Worm (Caenorhabditis elegans): ENCODE data around the gene ZK829.9.

ZK829.9 gene

DNA sequence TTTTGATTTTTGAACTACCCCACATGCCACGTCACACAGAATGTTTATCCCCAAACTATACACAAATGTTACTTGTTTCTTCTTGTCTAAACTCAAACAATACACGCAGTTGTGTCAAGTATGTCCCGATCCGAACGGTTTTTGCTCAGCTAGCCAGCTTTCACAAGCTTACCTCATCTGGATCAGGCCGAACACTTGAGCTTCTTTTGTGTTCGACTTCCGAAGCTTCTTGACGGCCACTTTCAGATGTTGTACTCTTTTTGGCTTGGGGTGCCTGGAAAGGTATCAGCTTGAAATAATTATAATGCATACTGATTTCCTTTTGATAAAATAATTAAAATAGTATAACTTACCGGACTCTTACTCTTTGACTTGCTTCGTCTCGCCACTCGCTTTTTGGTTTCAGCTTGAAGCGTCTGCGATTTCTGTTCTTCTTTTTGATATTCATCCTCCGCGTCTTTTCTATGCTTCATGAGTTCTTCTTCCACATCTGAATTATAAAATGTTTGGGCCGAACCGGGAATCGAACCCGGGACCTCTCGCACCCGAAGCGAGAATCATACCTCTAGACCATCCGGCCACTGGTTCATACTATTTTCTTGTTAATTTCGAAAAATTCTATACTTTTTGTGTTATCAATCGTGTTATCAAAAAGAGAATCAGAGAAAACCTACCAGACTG is 34.9 kb downstream of the ZK829.9 start (continued):
- TF ChIP-seq nhr-120 (GFP tag; IDR thresholded peaks at IDR 0.05) = no peak
- no peak for TF ChIP-seq B0035.1 (tag; optimal IDR thresholded peaks at IDR 0.05)
- no peak for TF ChIP-seq mcd-1 (GFP tag; IDR thresholded peaks at IDR 0.05)
- TF ChIP-seq F23B12.7 (tag; optimal IDR thresholded peaks at IDR 0.05; ENCODE audit: insufficient read depth) = peak; percentile 38
- TF ChIP-seq hrde-1 (tag; optimal IDR thresholded peaks at IDR 0.05; ENCODE audit: borderline replicate concordance) = peak; percentile 52
- no peak for TF ChIP-seq ccch-3 (GFP tag; optimal IDR thresholded peaks at IDR 0.05)
- no peak for TF ChIP-seq fkh-3 (tag; optimal IDR thresholded peaks at IDR 0.05)
- no peak for TF ChIP-seq nfya-2 (GFP tag; IDR thresholded peaks at IDR 0.05)
- no peak for TF ChIP-seq egrh-3 (GFP tag; IDR thresholded peaks at IDR 0.05)
- TF ChIP-seq ztf-28 (GFP tag; IDR thresholded peaks at IDR 0.05) = no peak
- peak; percentile 49 for TF ChIP-seq ztf-18 (tag; optimal IDR thresholded peaks at IDR 0.05)
- TF ChIP-seq atf-7 (tag; optimal IDR thresholded peaks at IDR 0.05) = no peak
- TF ChIP-seq sea-2 (GFP tag; IDR thresholded peaks at IDR 0.05) = no peak
- TF ChIP-seq zfh-2 (GFP tag; conservative IDR thresholded peaks at IDR 0.05) = no peak
- no peak for TF ChIP-seq lir-1 (GFP tag; conservative IDR thresholded peaks at IDR 0.05)
- no peak for TF ChIP-seq F52B5.7 (tag; optimal IDR thresholded peaks at IDR 0.05)
- no peak for TF ChIP-seq gei-17 (GFP tag; optimal IDR thresholded peaks at IDR 0.05)
- TF ChIP-seq ekl-4 (GFP tag; IDR thresholded peaks at IDR 0.05) = no peak
- TF ChIP-seq lsy-27 (tag; optimal IDR thresholded peaks at IDR 0.05; ENCODE audit: borderline replicate concordance, insufficient read depth) = no peak
- TF ChIP-seq nhr-27 (tag; optimal IDR thresholded peaks at IDR 0.05) = no peak
- no peak for TF ChIP-seq ceh-40 (GFP tag; IDR thresholded peaks at IDR 0.05)
- TF ChIP-seq B0336.3 (GFP tag; IDR thresholded peaks at IDR 0.05) = no peak
- no peak for TF ChIP-seq lin-35 (GFP tag; optimal IDR thresholded peaks at IDR 0.05)
- TF ChIP-seq F57A8.1 (GFP tag; optimal IDR thresholded peaks at IDR 0.05) = peak; percentile 30
- TF ChIP-seq ama-1 (optimal IDR thresholded peaks at IDR 0.05) = no peak
- TF ChIP-seq ama-1 (GFP tag; optimal IDR thresholded peaks at IDR 0.05) = no peak
- peak; percentile 80 for TF ChIP-seq lin-26 (GFP tag; IDR thresholded peaks at IDR 0.05)
- no peak for TF ChIP-seq bed-1 (GFP tag; IDR thresholded peaks at IDR 0.05)
- TF ChIP-seq K11D2.4 (GFP tag; IDR thresholded peaks at IDR 0.05) = no peak
- TF ChIP-seq rpc-1 (optimal IDR thresholded peaks at IDR 0.05) = peak; percentile 60
- peak; percentile 88 for TF ChIP-seq rpc-1 (tag; optimal IDR thresholded peaks at IDR 0.05)
- TF ChIP-seq ztf-22 (GFP tag; optimal IDR thresholded peaks at IDR 0.05) = no peak
- TF ChIP-seq tbx-9 (tag; optimal IDR thresholded peaks at IDR 0.05; ENCODE audit: borderline replicate concordance) = no peak
- peak; percentile 61 for TF ChIP-seq madf-6 (GFP tag; IDR thresholded peaks at IDR 0.05)
- no peak for TF ChIP-seq attf-5 (GFP tag; optimal IDR thresholded peaks at IDR 0.05)
- TF ChIP-seq aptf-3 (GFP tag; IDR thresholded peaks at IDR 0.05) = no peak
- TF ChIP-seq T26A5.8 (tag; optimal IDR thresholded peaks at IDR 0.05) = no peak
- TF ChIP-seq B0261.1 (tag; optimal IDR thresholded peaks at IDR 0.05) = peak; percentile 63
- no peak for TF ChIP-seq ztf-6 (GFP tag; IDR thresholded peaks at IDR 0.05)
- peak; percentile 67 for TF ChIP-seq nhr-90 (tag; optimal IDR thresholded peaks at IDR 0.05)
- no peak for TF ChIP-seq B0019.2 (GFP tag; conservative IDR thresholded peaks at IDR 0.05)
- peak; percentile 32 for TF ChIP-seq chd-7 (tag; optimal IDR thresholded peaks at IDR 0.05)
- TF ChIP-seq somi-1 (GFP tag; optimal IDR thresholded peaks at IDR 0.05) = no peak
- peak; percentile 89; the same call in 1 of the 2 replicates for TF ChIP-seq cebp-2 (GFP tag; IDR thresholded peaks at IDR 0.05)
- TF ChIP-seq ceh-79 (tag; optimal IDR thresholded peaks at IDR 0.05) = no peak
- TF ChIP-seq madf-3 (GFP tag; IDR thresholded peaks at IDR 0.05) = no peak
- no peak for TF ChIP-seq attf-3 (GFP tag; conservative IDR thresholded peaks at IDR 0.05)
- no peak for TF ChIP-seq ztf-26 (tag; optimal IDR thresholded peaks at IDR 0.05)
- TF ChIP-seq lag-1 (GFP tag; IDR thresholded peaks at IDR 0.05) = no peak
